Worm (Caenorhabditis elegans) whole organism, early embryonic: ENCODE results near the gene srz-101.

Source experiments
- B0310.2 ChIP-seq: sonication (generic microtip); optimal IDR thresholded peaks from 2 replicates; lab custom pipeline; 2016; ENCODE audit warnings: mild to moderate bottlenecking, missing genetic modification characterization, missing compliant biosample characterization
- F13C5.2 ChIP-seq: sonication (generic microtip); optimal IDR thresholded peaks from 2 replicates; lab custom pipeline; 2017; ENCODE audit warnings: mild to moderate bottlenecking, missing genetic modification characterization, inconsistent platforms, missing compliant biosample characterization
- aly-1 ChIP-seq: sonication (generic microtip); optimal IDR thresholded peaks from 2 replicates; lab custom pipeline; 2016; ENCODE audit warnings: missing genetic modification characterization, missing compliant biosample characterization
- ama-1 ChIP-seq: fragments of 150-350 bp; optimal IDR thresholded peaks from 2 replicates; lab custom pipeline; 2014
- ceh-13 ChIP-seq: fragments of 200-800 bp; sonication (Bioruptor generic); optimal IDR thresholded peaks from 2 replicates; lab custom pipeline; 2018; ENCODE audit warnings: mild to moderate bottlenecking, missing genetic modification characterization, missing compliant biosample characterization
- ceh-36 ChIP-seq: sonication (generic microtip); optimal IDR thresholded peaks from 2 replicates; lab custom pipeline; 2016; ENCODE audit warnings: missing genetic modification characterization, inconsistent platforms, missing compliant biosample characterization
- hmg-4 ChIP-seq: fragments of 200-800 bp; sonication (Bioruptor generic); optimal IDR thresholded peaks from 2 replicates; lab custom pipeline; 2018; ENCODE audit warnings: mild to moderate bottlenecking, missing genetic modification characterization, missing compliant biosample characterization
- pes-1 ChIP-seq: fragments of 200-800 bp; sonication (Bioruptor generic); IDR thresholded peaks from 2 replicates; pipeline ENCODE4 v1.3.6; 2022; ENCODE audit warnings: missing genetic modification reagents, missing genetic modification characterization, missing compliant biosample characterization
- scrt-1 ChIP-seq: fragments of 200-800 bp; sonication (Bioruptor generic); IDR thresholded peaks from 2 replicates; pipeline ENCODE4 v1.3.6; 2022; ENCODE audit warnings: missing genetic modification characterization, missing compliant biosample characterization
- tbx-11 ChIP-seq: fragments of 200-800 bp; sonication (Bioruptor generic); IDR thresholded peaks from 2 replicates; pipeline ENCODE4 v1.3.6; 2022; ENCODE audit warnings: missing genetic modification characterization, missing compliant biosample characterization
- tbx-37 ChIP-seq: fragments of 200-800 bp; sonication (Bioruptor generic); conservative IDR thresholded peaks from 2 replicates; pipeline ENCODE4 v1.3.6; 2022; ENCODE audit warnings: missing genetic modification reagents, missing genetic modification characterization, missing compliant biosample characterization
- tra-4 ChIP-seq: sonication (generic microtip); optimal IDR thresholded peaks from 2 replicates; lab custom pipeline; 2017; ENCODE audit warnings: missing genetic modification characterization, missing compliant biosample characterization

DNA sequence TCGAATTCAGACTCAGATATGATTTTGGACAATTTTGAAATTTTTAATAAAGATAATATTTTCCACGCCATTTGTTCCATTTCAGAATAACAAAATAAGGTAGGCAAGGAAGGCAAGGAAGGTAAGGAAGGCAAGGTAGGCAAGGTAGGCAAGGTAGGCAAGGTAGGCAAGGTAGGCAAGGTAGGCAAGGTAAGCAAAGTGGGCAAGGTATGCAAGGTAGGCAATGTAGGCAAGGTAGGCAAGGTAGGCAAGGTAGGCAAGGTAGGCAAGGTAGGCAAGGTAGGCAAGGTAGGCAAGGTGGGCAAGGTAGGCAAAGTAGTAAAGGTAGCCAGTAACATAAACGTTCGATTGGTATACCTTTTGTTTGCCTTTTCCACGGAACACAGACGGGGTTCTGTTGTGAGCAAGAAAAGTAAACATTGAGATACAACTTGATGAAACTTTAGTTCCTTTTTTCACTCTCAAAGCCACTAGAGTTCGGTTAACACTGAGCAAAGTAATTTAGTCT is 5.2 kb downstream of the srz-101 start, which contains the start of gene Y70C5C.1:
- TF ChIP-seq tra-4 (tag; lab: Kevin White, UChicago) = no peak
- no peak for TF ChIP-seq scrt-1 (GFP tag; lab: Robert Waterston, UW)
- TF ChIP-seq B0310.2 = no peak
- no peak for TF ChIP-seq hmg-4 (GFP tag; lab: Kevin White, UChicago)
- TF ChIP-seq tbx-37 (GFP tag; lab: Robert Waterston, UW) = no peak
- TF ChIP-seq ama-1 (lab: Kevin White, UChicago) = no peak
- TF ChIP-seq aly-1 (tag; lab: Kevin White, UChicago) = no peak
- TF ChIP-seq F13C5.2 = no peak
- TF ChIP-seq ceh-13 (GFP tag; lab: Kevin White, UChicago) = no peak
- TF ChIP-seq ceh-36 = peak; percentile 51
- no peak; the same call in 1 of the 2 replicates for TF ChIP-seq pes-1 (GFP tag; lab: Robert Waterston, UW)
- TF ChIP-seq tbx-11 (GFP tag; lab: Robert Waterston, UW) = peak; percentile 68
